Worm (Caenorhabditis elegans) whole organism, mixed stage, embryonic: Measurements from ENCODE around the gene F15E6.4.

Experiments used
- blmp-1 ChIP-seq: fragments of 150-350 bp; optimal IDR thresholded peaks from 2 replicates; lab custom pipeline; 2014; ENCODE audit warnings: missing biosample characterization, missing genetic modification characterization
- ceh-39 ChIP-seq: fragments of 150-350 bp; optimal IDR thresholded peaks from 2 replicates; lab custom pipeline; 2014; ENCODE audit warnings: missing biosample characterization, missing genetic modification characterization
- ces-1 ChIP-seq: fragments of 150-350 bp; optimal IDR thresholded peaks from 2 replicates; lab custom pipeline; 2014; ENCODE audit warnings: missing biosample characterization, missing genetic modification reagents, missing genetic modification characterization
- drap-1 ChIP-seq: fragments of 200-800 bp; sonication (Bioruptor generic); optimal IDR thresholded peaks from 3 replicates; lab custom pipeline; 2018; ENCODE audit warnings: mild to moderate bottlenecking, missing genetic modification characterization, missing compliant biosample characterization
- nhr-12 ChIP-seq: fragments of 150-350 bp; optimal IDR thresholded peaks from 2 replicates; lab custom pipeline; 2014; ENCODE audit warnings: missing biosample characterization, missing genetic modification characterization
- nhr-237 ChIP-seq: fragments of 150-350 bp; optimal IDR thresholded peaks from 2 replicates; lab custom pipeline; 2014; ENCODE audit warnings: missing biosample characterization, missing genetic modification characterization
- nhr-28 ChIP-seq: fragments of 150-350 bp; optimal IDR thresholded peaks from 2 replicates; lab custom pipeline; 2014; ENCODE audit warnings: missing biosample characterization, missing genetic modification characterization
- pha-4 ChIP-seq: fragments of 150-350 bp; optimal IDR thresholded peaks from 2 replicates; lab custom pipeline; 2018; ENCODE audit warnings: missing biosample characterization, missing genetic modification reagents, missing genetic modification characterization
- unc-62 ChIP-seq: fragments of 150-350 bp; optimal IDR thresholded peaks from 2 replicates; lab custom pipeline; 2014; ENCODE audit warnings: missing biosample characterization, missing genetic modification reagents, missing genetic modification characterization
- zip-8 ChIP-seq: fragments of 150-350 bp; optimal IDR thresholded peaks from 2 replicates; lab custom pipeline; 2014; ENCODE audit warnings: missing biosample characterization, missing genetic modification characterization
- ztf-11 ChIP-seq: fragments of 150-350 bp; optimal IDR thresholded peaks from 2 replicates; lab custom pipeline; 2014; ENCODE audit warnings: missing biosample characterization, missing genetic modification characterization

DNA sequence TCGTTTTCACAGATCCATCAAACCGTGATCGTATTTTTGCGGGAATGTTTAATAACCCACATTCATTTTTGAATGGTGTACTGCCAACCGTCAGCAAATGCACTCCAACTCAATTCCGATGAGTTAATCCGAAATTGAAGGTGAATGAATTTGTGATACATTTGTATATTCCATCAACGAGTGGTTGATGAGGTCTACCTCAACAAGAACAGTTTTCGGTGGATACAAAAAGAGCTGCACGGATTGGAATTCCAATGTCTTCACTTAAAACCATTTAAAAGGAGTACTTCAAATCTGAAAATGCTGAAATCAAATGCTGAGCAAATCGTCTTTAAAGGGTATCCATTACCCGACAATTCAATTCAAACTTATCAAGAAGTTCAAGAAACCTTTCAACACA lies 2.0 kb upstream of the F15E6.4 start, which contains the start of gene F15E6.5:
- TF ChIP-seq ztf-11 (tag; lab: Kevin White, UChicago) (no peak), drap-1 (GFP tag; lab: Kevin White, UChicago) (no peak), blmp-1 (no peak), nhr-237 (tag; lab: Kevin White, UChicago) (no peak), zip-8 (no peak), unc-62 (GFP tag; lab: Kevin White, UChicago) (no peak), ceh-39 (tag; lab: Kevin White, UChicago) (no peak), ces-1 (GFP tag; lab: Kevin White, UChicago) (no peak), pha-4 (tag; lab: Kevin White, UChicago) (no peak), nhr-28 (no peak), nhr-12 (tag; lab: Kevin White, UChicago) (no peak)
